Fruit fly (Drosophila melanogaster) whole organism, embryonic: Measurements from ENCODE around the gene Clk.

ENCODE experiments used
- C15 ChIP-seq: fragments of 200-800 bp; sonication (Bioruptor generic); IDR thresholded peaks from 3 replicates; pipeline ENCODE4 v1.3.6; 2022; ENCODE audit warnings: missing biosample characterization, missing genetic modification characterization
- CG10543 ChIP-seq: fragments of 200-800 bp; sonication (Bioruptor generic); optimal IDR thresholded peaks from 3 replicates; lab custom pipeline; 2017; ENCODE audit warnings: missing biosample characterization, mild to moderate bottlenecking, missing genetic modification characterization, moderate library complexity
- CG11398 ChIP-seq: fragments of 200-800 bp; sonication (Bioruptor generic); optimal IDR thresholded peaks from 2 replicates; lab custom pipeline; 2016; ENCODE audit warnings: missing biosample characterization, missing genetic modification characterization
- CG11695 ChIP-seq: fragments of 200-800 bp; sonication (Bioruptor generic); IDR thresholded peaks from 3 replicates; pipeline ENCODE4 v1.3.6; 2022; ENCODE audit warnings: missing biosample characterization, missing genetic modification characterization
- CG11723 ChIP-seq: fragments of 200-800 bp; sonication (Bioruptor generic); optimal IDR thresholded peaks from 2 replicates; lab custom pipeline; 2017; ENCODE audit warnings: missing biosample characterization, mild to moderate bottlenecking, missing genetic modification characterization
- CG13894 ChIP-seq: fragments of 200-800 bp; sonication (Bioruptor generic); optimal IDR thresholded peaks from 3 replicates; lab custom pipeline; 2018; ENCODE audit warnings: missing biosample characterization, mild to moderate bottlenecking, missing genetic modification characterization, moderate library complexity
- CG14667 ChIP-seq: fragments of 200-800 bp; sonication (Bioruptor generic); IDR thresholded peaks from 2 replicates; pipeline ENCODE4 v1.3.6; 2022; ENCODE audit warnings: missing biosample characterization, missing genetic modification characterization
- CG16779 ChIP-seq: fragments of 200-800 bp; sonication (Bioruptor generic); IDR thresholded peaks from 2 replicates; pipeline ENCODE4 v1.3.6; 2022; ENCODE audit warnings: missing biosample characterization, missing genetic modification characterization
- CG17802 ChIP-seq: fragments of 200-800 bp; sonication (Bioruptor generic); optimal IDR thresholded peaks from 2 replicates; lab custom pipeline; 2018; ENCODE audit warnings: missing biosample characterization, mild to moderate bottlenecking, missing genetic modification characterization, moderate library complexity
- CG30431 ChIP-seq: fragments of 200-800 bp; sonication (Bioruptor generic); optimal IDR thresholded peaks from 2 replicates; lab custom pipeline; 2017; ENCODE audit warnings: missing biosample characterization, missing genetic modification characterization
- CG31224 ChIP-seq: fragments of 200-800 bp; sonication (Bioruptor generic); IDR thresholded peaks from 2 replicates; pipeline ENCODE4 v1.3.6; 2022; ENCODE audit warnings: missing biosample characterization, missing genetic modification characterization
- CG34224 ChIP-seq: fragments of 200-800 bp; sonication (Bioruptor generic); IDR thresholded peaks from 3 replicates; pipeline ENCODE4 v1.3.6; 2022; ENCODE audit warnings: missing biosample characterization, missing genetic modification characterization; ENCODE audit not compliant: partially characterized antibody
- CG4328 ChIP-seq: fragments of 200-800 bp; sonication (Bioruptor generic); optimal IDR thresholded peaks from 3 replicates; lab custom pipeline; 2017; ENCODE audit warnings: missing biosample characterization, missing genetic modification reagents, missing genetic modification characterization
- CG6791 ChIP-seq: fragments of 200-800 bp; sonication (Bioruptor generic); IDR thresholded peaks from 3 replicates; pipeline ENCODE4 v1.3.6; 2022; ENCODE audit warnings: missing biosample characterization, missing genetic modification characterization; ENCODE audit not compliant: partially characterized antibody
- CG7372 ChIP-seq: fragments of 200-800 bp; sonication (Bioruptor generic); IDR thresholded peaks from 2 replicates; pipeline ENCODE4 v1.3.6; 2022; ENCODE audit warnings: missing biosample characterization, missing genetic modification characterization
- CG7963 ChIP-seq: fragments of 200-800 bp; sonication (Bioruptor generic); IDR thresholded peaks from 3 replicates; pipeline ENCODE4 v1.3.6; 2022; ENCODE audit warnings: missing biosample characterization, missing genetic modification characterization; ENCODE audit not compliant: partially characterized antibody
- CG9876 ChIP-seq: fragments of 200-800 bp; sonication (Bioruptor generic); optimal IDR thresholded peaks from 2 replicates; lab custom pipeline; 2016; ENCODE audit warnings: missing biosample characterization, missing genetic modification characterization
- CkIIα-i1 ChIP-seq: fragments of 200-800 bp; sonication (Bioruptor generic); IDR thresholded peaks from 2 replicates; pipeline ENCODE4 v1.3.6; 2022; ENCODE audit warnings: missing biosample characterization, missing genetic modification characterization
- Deaf1 ChIP-seq: fragments of 200-800 bp; optimal IDR thresholded peaks from 3 replicates; lab custom pipeline; 2019; ENCODE audit warnings: missing biosample characterization, mild to moderate bottlenecking, missing genetic modification characterization, moderate library complexity
- HLH4C ChIP-seq: fragments of 200-800 bp; sonication (Bioruptor generic); IDR thresholded peaks from 3 replicates; pipeline ENCODE4 v1.3.6; 2022; ENCODE audit warnings: missing biosample characterization, missing genetic modification characterization; ENCODE audit not compliant: partially characterized antibody
- Hmr ChIP-seq: fragments of 200-800 bp; sonication (Bioruptor generic); optimal IDR thresholded peaks from 3 replicates; lab custom pipeline; 2017; ENCODE audit warnings: mild to moderate bottlenecking, missing biosample characterization, missing genetic modification reagents, missing genetic modification characterization
- Hr51 ChIP-seq, 2 experiments: fragments of 200-800 bp; sonication (Bioruptor generic); optimal IDR thresholded peaks; 2 replicates in 1 of 2; 3 replicates in 1 of 2; lab custom pipeline; 2016 to 2018; ENCODE audit warnings: missing biosample characterization in 2 of 2, missing genetic modification characterization in 2 of 2, mild to moderate bottlenecking in 1 of 2, moderate library complexity in 1 of 2
- Kr ChIP-seq: fragments of 200-800 bp; sonication (Bioruptor generic); optimal IDR thresholded peaks from 2 replicates; lab custom pipeline; 2017; ENCODE audit warnings: missing biosample characterization, mild to moderate bottlenecking, missing genetic modification characterization
- Lpt ChIP-seq: fragments of >200 bp; optimal IDR thresholded peaks from 2 replicates; lab custom pipeline; 2018; ENCODE audit warnings: missing biosample characterization, missing genetic modification characterization
- Med ChIP-seq: fragments of 200-800 bp; sonication (Bioruptor generic); peaks from one replicate; lab custom pipeline; 2016; ENCODE audit warnings: missing biosample characterization, missing genetic modification characterization, mild to moderate bottlenecking, inconsistent platforms, moderate library complexity
- Myb ChIP-seq: fragments of 200-800 bp; sonication (Bioruptor generic); optimal IDR thresholded peaks from 2 replicates; lab custom pipeline; 2016; ENCODE audit warnings: missing biosample characterization, missing genetic modification characterization
- NC2β ChIP-seq: fragments of 200-800 bp; sonication (Bioruptor generic); optimal IDR thresholded peaks from 2 replicates; lab custom pipeline; 2016; ENCODE audit warnings: missing biosample characterization, missing genetic modification characterization
- Neu2 ChIP-seq: fragments of 200-800 bp; sonication (Bioruptor generic); optimal IDR thresholded peaks from 3 replicates; lab custom pipeline; 2016; ENCODE audit warnings: missing biosample characterization, missing genetic modification characterization, borderline replicate concordance
- Usf ChIP-seq: fragments of 200-800 bp; sonication (Bioruptor generic); optimal IDR thresholded peaks from 2 replicates; lab custom pipeline; 2017; ENCODE audit warnings: missing genotype, missing biosample characterization, missing genetic modification characterization
- ara ChIP-seq: fragments of 200-800 bp; sonication (Bioruptor generic); IDR thresholded peaks from 2 replicates; pipeline ENCODE4 v1.3.6; 2022; ENCODE audit warnings: missing biosample characterization, missing genetic modification characterization
- da ChIP-seq: fragments of 200-800 bp; sonication (Bioruptor generic); optimal IDR thresholded peaks from 2 replicates; lab custom pipeline; 2016; ENCODE audit warnings: missing biosample characterization, missing genetic modification characterization
- dpn ChIP-seq, 2 experiments: fragments of 200-800 bp; sonication (Bioruptor generic); optimal IDR thresholded peaks; 3 replicates each; lab custom pipeline; 2016; ENCODE audit warnings: missing biosample characterization in 2 of 2, missing genetic modification characterization in 2 of 2
- ewg ChIP-seq: fragments of 200-800 bp; sonication (Bioruptor generic); optimal IDR thresholded peaks from 3 replicates; lab custom pipeline; 2017; ENCODE audit warnings: mild to moderate bottlenecking, missing biosample characterization, missing genetic modification reagents, missing genetic modification characterization
- eyg ChIP-seq: fragments of 200-800 bp; sonication (Bioruptor generic); optimal IDR thresholded peaks from 3 replicates; lab custom pipeline; 2016; ENCODE audit warnings: missing biosample characterization, missing genetic modification characterization
- gce ChIP-seq: fragments of 200-800 bp; sonication (Bioruptor generic); IDR thresholded peaks from 3 replicates; pipeline ENCODE4 v1.3.6; 2022; ENCODE audit warnings: missing biosample characterization, missing genetic modification characterization
- gfzf ChIP-seq: fragments of 200-800 bp; sonication (Bioruptor generic); optimal IDR thresholded peaks from 2 replicates; lab custom pipeline; 2016; ENCODE audit warnings: missing biosample characterization, mild to moderate bottlenecking, missing genetic modification characterization, moderate library complexity
- gsb-n ChIP-seq: fragments of 200-800 bp; sonication (Bioruptor generic); optimal IDR thresholded peaks from 3 replicates; lab custom pipeline; 2018; ENCODE audit warnings: missing biosample characterization, mild to moderate bottlenecking, missing genetic modification characterization
- kah ChIP-seq: fragments of 200-800 bp; sonication (Bioruptor generic); optimal IDR thresholded peaks from 2 replicates; lab custom pipeline; 2018; ENCODE audit warnings: missing biosample characterization, mild to moderate bottlenecking, missing genetic modification characterization
- ken ChIP-seq: fragments of 200-800 bp; sonication (Bioruptor generic); IDR thresholded peaks from 3 replicates; pipeline ENCODE4 v1.3.6; 2022; ENCODE audit warnings: missing biosample characterization, missing genetic modification characterization
- kni ChIP-seq: fragments of 200-800 bp; sonication (Bioruptor generic); optimal IDR thresholded peaks from 3 replicates; lab custom pipeline; 2017; ENCODE audit warnings: mild to moderate bottlenecking, missing biosample characterization, missing genetic modification reagents, missing genetic modification characterization
- mam ChIP-seq: fragments of 200-800 bp; sonication (Bioruptor generic); optimal IDR thresholded peaks from 3 replicates; lab custom pipeline; 2016; ENCODE audit warnings: missing biosample characterization, missing genetic modification characterization
- mld ChIP-seq: fragments of 200-800 bp; sonication (Bioruptor generic); IDR thresholded peaks from 3 replicates; pipeline ENCODE4 v1.3.6; 2022; ENCODE audit warnings: missing biosample characterization, missing genetic modification characterization; ENCODE audit not compliant: partially characterized antibody
- oc ChIP-seq: fragments of 200-800 bp; sonication (Bioruptor generic); optimal IDR thresholded peaks from 2 replicates; lab custom pipeline; 2018; ENCODE audit warnings: missing biosample characterization, mild to moderate bottlenecking, missing genetic modification characterization, moderate library complexity
- odd ChIP-seq: fragments of 200-800 bp; sonication (Bioruptor generic); optimal IDR thresholded peaks from 2 replicates; lab custom pipeline; 2017; ENCODE audit warnings: missing biosample characterization, mild to moderate bottlenecking, missing genetic modification characterization
- onecut ChIP-seq: fragments of 200-800 bp; sonication (Bioruptor generic); IDR thresholded peaks from 2 replicates; pipeline ENCODE4 v1.3.6; 2022; ENCODE audit warnings: missing biosample characterization, missing genetic modification characterization
- ranshi ChIP-seq: fragments of 200-800 bp; sonication (Bioruptor generic); IDR thresholded peaks from 2 replicates; pipeline ENCODE4 v1.3.6; 2022; ENCODE audit warnings: missing biosample characterization, missing genetic modification characterization
- seq ChIP-seq: fragments of 200-800 bp; sonication (Bioruptor generic); IDR thresholded peaks from 2 replicates; pipeline ENCODE4 v1.3.6; 2022; ENCODE audit warnings: missing biosample characterization, missing genetic modification characterization
- sug ChIP-seq: fragments of 200-800 bp; optimal IDR thresholded peaks from 2 replicates; lab custom pipeline; 2019; ENCODE audit warnings: missing biosample characterization, mild to moderate bottlenecking, missing genetic modification characterization, moderate library complexity
- vnd ChIP-seq: fragments of 200-800 bp; sonication (Bioruptor generic); IDR thresholded peaks from 3 replicates; pipeline ENCODE4 v1.3.6; 2022; ENCODE audit warnings: missing biosample characterization, missing genetic modification characterization; ENCODE audit not compliant: partially characterized antibody
- zf30C ChIP-seq: fragments of 200-800 bp; sonication (Bioruptor generic); optimal IDR thresholded peaks from 3 replicates; lab custom pipeline; 2018; ENCODE audit warnings: missing biosample characterization, mild to moderate bottlenecking, missing genetic modification characterization

Gene Clk

DNA sequence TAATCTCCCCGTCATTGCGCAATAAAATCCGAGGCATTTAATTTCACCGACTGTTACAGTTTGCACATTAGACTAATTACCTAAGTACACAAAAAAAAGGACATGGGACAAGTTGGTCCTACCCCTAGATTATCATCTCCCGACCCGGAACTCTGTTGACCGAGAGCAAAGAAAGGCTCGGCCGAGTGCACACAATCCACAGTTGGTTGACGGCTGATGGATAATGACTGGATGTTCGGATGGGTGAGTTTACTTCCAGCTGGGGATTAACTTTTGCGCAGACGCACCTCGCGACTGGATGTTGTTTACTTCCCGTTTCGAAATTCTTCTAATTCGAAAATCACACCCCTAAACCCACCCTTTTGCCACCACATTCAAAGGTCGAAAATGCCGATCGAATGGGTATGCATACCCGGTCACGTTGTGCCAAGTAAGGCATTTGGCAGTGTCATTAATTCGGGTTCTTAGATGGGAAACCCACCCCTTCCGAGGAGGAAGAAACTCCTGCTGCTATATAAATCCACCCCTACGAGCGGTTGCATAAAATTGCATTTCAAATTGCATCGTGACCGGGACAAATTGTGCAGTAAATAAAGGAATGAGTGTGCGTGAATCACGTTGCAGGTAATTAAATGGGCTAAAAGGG, 61.0 kb downstream of the Clk start (continued):
- no peak for TF ChIP-seq CG4328
- TF ChIP-seq Med (GFP tag; lab: Kevin White, UChicago) = no peak
- no peak for TF ChIP-seq CG14667
- TF ChIP-seq CG34224 (GFP tag; lab: Robert Waterston, UW) = no peak
- TF ChIP-seq odd = no peak
- no peak for TF ChIP-seq C15
- peak; percentile 25 for TF ChIP-seq kah (GFP tag; lab: Kevin White, UChicago)
- TF ChIP-seq HLH4C = no peak
- TF ChIP-seq Kr (GFP tag; lab: Kevin White, UChicago) = peak; percentile 67
- no peak for TF ChIP-seq CG7372
- TF ChIP-seq gce (GFP tag; lab: Robert Waterston, UW) = no peak
- no peak for TF ChIP-seq ken
- no peak for TF ChIP-seq CG30431 (GFP tag; lab: Kevin White, UChicago)
- peak; percentile 14 for TF ChIP-seq Deaf1
- TF ChIP-seq Myb (GFP tag; lab: Kevin White, UChicago) = no peak
- no peak for TF ChIP-seq CG10543 (GFP tag; lab: Kevin White, UChicago)
- TF ChIP-seq oc (tag; lab: Kevin White, UChicago) = peak; percentile 45
- TF ChIP-seq vnd (GFP tag; lab: Robert Waterston, UW) = no peak
- TF ChIP-seq Neu2 = no peak
- no peak for TF ChIP-seq CG31224
- no peak for TF ChIP-seq NC2β
- TF ChIP-seq CG7963 = no peak
- no peak for TF ChIP-seq CG11723 (GFP tag; lab: Kevin White, UChicago)
- TF ChIP-seq gfzf (GFP tag; lab: Kevin White, UChicago) = no peak
- no peak for TF ChIP-seq Hmr (GFP tag; lab: Kevin White, UChicago)
- no peak for TF ChIP-seq sug
- no peak for TF ChIP-seq da (GFP tag; lab: Kevin White, UChicago)
- no peak for TF ChIP-seq ranshi
- TF ChIP-seq CG9876 (GFP tag; lab: Kevin White, UChicago) = no peak
- no peak for TF ChIP-seq mld (GFP tag; lab: Robert Waterston, UW)
- no peak for TF ChIP-seq Lpt (GFP tag; lab: Kevin White, UChicago)
- TF ChIP-seq onecut (GFP tag; lab: Robert Waterston, UW) = no peak
- no peak for TF ChIP-seq CG17802 (tag; lab: Kevin White, UChicago)
- TF ChIP-seq CG6791 (GFP tag; lab: Robert Waterston, UW) = 0 out of 3 replicates have a peak, but pooled peaks have one; percentile 35
- no peak for TF ChIP-seq CG13894 (tag; lab: Kevin White, UChicago)
- TF ChIP-seq gsb-n (tag; lab: Kevin White, UChicago) = peak; percentile 86
- TF ChIP-seq CG11695 = no peak
- no peak for TF ChIP-seq ara (GFP tag; lab: Robert Waterston, UW)
- peak; percentile 56; the same call in 1 of the 2 replicates for TF ChIP-seq seq (GFP tag; lab: Robert Waterston, UW)
- no peak for TF ChIP-seq zf30C
- no peak for TF ChIP-seq CG16779
- TF ChIP-seq Usf (GFP tag; lab: Kevin White, UChicago) = no peak
- no peak for TF ChIP-seq CkIIα-i1
- TF ChIP-seq Hr51 (GFP tag; optimal IDR thresholded peaks at IDR 0.05; lab: Kevin White, UChicago) = peak in 1 of 2 experiments; percentile 39
- TF ChIP-seq dpn (GFP tag; optimal IDR thresholded peaks at IDR 0.05; lab: Kevin White, UChicago) = no peak
- TF ChIP-seq mam (GFP tag; lab: Kevin White, UChicago) = no peak
- TF ChIP-seq kni (GFP tag; lab: Kevin White, UChicago) = peak; percentile 32
- TF ChIP-seq eyg (GFP tag; lab: Kevin White, UChicago) = no peak
- no peak for TF ChIP-seq CG11398 (GFP tag; lab: Kevin White, UChicago)
- TF ChIP-seq ewg (GFP tag; lab: Kevin White, UChicago) = peak; percentile 65
